Worm (Caenorhabditis elegans) whole organism, L3 larva: Measurements from ENCODE around the gene C07D8.6.
A peak's percentile ranks its signal among the peaks of the same experiment; 100 is the strongest.

ENCODE experiments used
- R02D3.7 ChIP-seq: fragments of 150-350 bp; optimal IDR thresholded peaks from 2 replicates; lab custom pipeline; 2014; ENCODE audit warnings: missing biosample characterization, missing genetic modification characterization
- ZK546.5 ChIP-seq: sonication (generic microtip); optimal IDR thresholded peaks from 2 replicates; lab custom pipeline; 2017; ENCODE audit warnings: missing biosample characterization, missing genetic modification characterization
- aly-2 ChIP-seq: fragments of 150-350 bp; optimal IDR thresholded peaks from 2 replicates; lab custom pipeline; 2014; ENCODE audit warnings: missing biosample characterization, missing genetic modification characterization
- ama-1 ChIP-seq: fragments of 150-350 bp; optimal IDR thresholded peaks from 2 replicates; lab custom pipeline; 2018
- ceh-16 ChIP-seq: sonication (generic microtip); optimal IDR thresholded peaks from 2 replicates; lab custom pipeline; 2017; ENCODE audit warnings: missing biosample characterization, missing genetic modification characterization
- ceh-28 ChIP-seq: fragments of 150-350 bp; optimal IDR thresholded peaks from 2 replicates; lab custom pipeline; 2014; ENCODE audit warnings: missing biosample characterization, missing genetic modification reagents, missing genetic modification characterization
- ceh-82 ChIP-seq: fragments of 150-350 bp; optimal IDR thresholded peaks from 2 replicates; lab custom pipeline; 2014; ENCODE audit warnings: missing biosample characterization, missing genetic modification characterization
- ceh-9 ChIP-seq: sonication (generic microtip); optimal IDR thresholded peaks from 2 replicates; lab custom pipeline; 2018; ENCODE audit warnings: missing biosample characterization, missing genetic modification characterization
- daf-12 ChIP-seq: fragments of 150-350 bp; optimal IDR thresholded peaks from 2 replicates; lab custom pipeline; 2014; ENCODE audit warnings: missing biosample characterization, missing genetic modification reagents, missing genetic modification characterization
- egl-27 ChIP-seq: sonication (generic microtip); optimal IDR thresholded peaks from 4 replicates; lab custom pipeline; 2017; ENCODE audit warnings: missing biosample characterization, missing genetic modification reagents, missing genetic modification characterization
- egl-5 ChIP-seq: fragments of 150-350 bp; optimal IDR thresholded peaks from 2 replicates; lab custom pipeline; 2017; ENCODE audit warnings: missing biosample characterization, missing genetic modification reagents, missing genetic modification characterization, inconsistent platforms
- elt-1 ChIP-seq: fragments of 150-350 bp; optimal IDR thresholded peaks from 2 replicates; lab custom pipeline; 2014; ENCODE audit warnings: missing biosample characterization, missing genetic modification characterization
- elt-2 ChIP-seq: sonication (generic microtip); optimal IDR thresholded peaks from 2 replicates; lab custom pipeline; 2016; ENCODE audit warnings: missing genetic modification reagents, mild to moderate bottlenecking, missing genetic modification characterization, missing compliant biosample characterization
- elt-3 ChIP-seq, 3 experiments: fragments of 150-350 bp in 1 of 3; sonication (generic microtip) in 2 of 3; optimal IDR thresholded peaks; 2 replicates in 2 of 3; 4 replicates in 1 of 3; lab custom pipeline; 2014 to 2017; ENCODE audit warnings: missing biosample characterization in 3 of 3, missing genetic modification characterization in 3 of 3
- eor-1 ChIP-seq, 2 experiments: fragments of 150-350 bp; optimal IDR thresholded peaks; 2 replicates each; lab custom pipeline; 2014 to 2018; ENCODE audit warnings: missing biosample characterization in 2 of 2, missing genetic modification characterization in 2 of 2
- fkh-10 ChIP-seq: sonication (generic microtip); optimal IDR thresholded peaks from 2 replicates; lab custom pipeline; 2017; ENCODE audit warnings: missing biosample characterization, missing genetic modification reagents, missing genetic modification characterization
- fkh-2 ChIP-seq: fragments of 150-350 bp; optimal IDR thresholded peaks from 2 replicates; lab custom pipeline; 2014; ENCODE audit warnings: missing biosample characterization, missing genetic modification reagents, missing genetic modification characterization
- fos-1 ChIP-seq: fragments of 150-350 bp; optimal IDR thresholded peaks from 2 replicates; lab custom pipeline; 2014; ENCODE audit warnings: missing biosample characterization, missing genetic modification characterization
- hmg-11 ChIP-seq: sonication (generic microtip); optimal IDR thresholded peaks from 2 replicates; lab custom pipeline; 2016; ENCODE audit warnings: missing genetic modification characterization, missing compliant biosample characterization
- jun-1 ChIP-seq: fragments of 150-350 bp; optimal IDR thresholded peaks from 2 replicates; lab custom pipeline; 2014; ENCODE audit warnings: missing biosample characterization, missing genetic modification reagents, missing genetic modification characterization
- lin-15B ChIP-seq: fragments of 150-350 bp; optimal IDR thresholded peaks from 2 replicates; lab custom pipeline; 2014; ENCODE audit warnings: missing biosample characterization, missing genetic modification characterization
- lin-39 ChIP-seq: fragments of 150-350 bp; optimal IDR thresholded peaks from 2 replicates; lab custom pipeline; 2018; ENCODE audit warnings: missing biosample characterization, missing genetic modification reagents, missing genetic modification characterization
- lsy-12 ChIP-seq: sonication (generic microtip); optimal IDR thresholded peaks from 2 replicates; lab custom pipeline; 2016; ENCODE audit warnings: mild to moderate bottlenecking, missing genetic modification characterization, missing compliant biosample characterization
- mdl-1 ChIP-seq: fragments of 150-350 bp; optimal IDR thresholded peaks from 2 replicates; lab custom pipeline; 2014; ENCODE audit warnings: missing biosample characterization, missing genetic modification characterization
- mml-1 ChIP-seq: fragments of 150-350 bp; sonication (generic microtip); optimal IDR thresholded peaks from 3 replicates; lab custom pipeline; 2014; ENCODE audit warnings: missing biosample characterization, missing genetic modification characterization
- nfya-1 ChIP-seq: sonication (generic microtip); optimal IDR thresholded peaks from 2 replicates; lab custom pipeline; 2017; ENCODE audit warnings: missing genetic modification characterization, mild to moderate bottlenecking, missing compliant biosample characterization, antibody characterized with exemption, moderate library complexity; ENCODE audit not compliant: insufficient read depth
- nhr-11 ChIP-seq: fragments of 150-350 bp; optimal IDR thresholded peaks from 2 replicates; lab custom pipeline; 2014; ENCODE audit warnings: missing biosample characterization, missing genetic modification characterization
- nhr-12 ChIP-seq: fragments of 150-350 bp; optimal IDR thresholded peaks from 2 replicates; lab custom pipeline; 2014; ENCODE audit warnings: missing biosample characterization, missing genetic modification characterization
- nhr-23 ChIP-seq: fragments of 150-350 bp; optimal IDR thresholded peaks from 2 replicates; lab custom pipeline; 2014; ENCODE audit warnings: missing biosample characterization, missing genetic modification reagents, missing genetic modification characterization
- nhr-237 ChIP-seq: fragments of 150-350 bp; optimal IDR thresholded peaks from 2 replicates; lab custom pipeline; 2014; ENCODE audit warnings: missing biosample characterization, missing genetic modification characterization
- nhr-25 ChIP-seq: sonication (generic microtip); optimal IDR thresholded peaks from 2 replicates; lab custom pipeline; 2017; ENCODE audit warnings: missing biosample characterization, missing genetic modification characterization
- nhr-28 ChIP-seq: fragments of 150-350 bp; optimal IDR thresholded peaks from 2 replicates; lab custom pipeline; 2014; ENCODE audit warnings: missing biosample characterization, missing genetic modification characterization
- nhr-43 ChIP-seq: sonication (generic microtip); optimal IDR thresholded peaks from 2 replicates; lab custom pipeline; 2016; ENCODE audit warnings: mild to moderate bottlenecking, missing genetic modification characterization, missing compliant biosample characterization; ENCODE audit not compliant: poor library complexity, severe bottlenecking
- nhr-67 ChIP-seq: fragments of 150-350 bp; optimal IDR thresholded peaks from 2 replicates; lab custom pipeline; 2014; ENCODE audit warnings: missing biosample characterization, missing genetic modification characterization
- nhr-76 ChIP-seq: fragments of 150-350 bp; sonication (generic microtip); optimal IDR thresholded peaks from 5 replicates; lab custom pipeline; 2014; ENCODE audit warnings: missing biosample characterization, missing genetic modification characterization
- nhr-77 ChIP-seq: fragments of 150-350 bp; optimal IDR thresholded peaks from 2 replicates; lab custom pipeline; 2014; ENCODE audit warnings: missing biosample characterization, missing genetic modification characterization
- pha-4 ChIP-seq: fragments of 150-350 bp; optimal IDR thresholded peaks from 2 replicates; lab custom pipeline; 2014; ENCODE audit warnings: missing biosample characterization, missing genetic modification reagents, missing genetic modification characterization
- pqm-1 ChIP-seq: fragments of 150-350 bp; optimal IDR thresholded peaks from 2 replicates; lab custom pipeline; 2017; ENCODE audit warnings: missing biosample characterization, missing genetic modification characterization, inconsistent platforms
- sea-2 ChIP-seq: fragments of 150-350 bp; sonication (generic microtip); optimal IDR thresholded peaks from 4 replicates; lab custom pipeline; 2014; ENCODE audit warnings: missing biosample characterization, missing genetic modification reagents, missing genetic modification characterization
- skn-1 ChIP-seq: fragments of 150-350 bp; optimal IDR thresholded peaks from 2 replicates; lab custom pipeline; 2014; ENCODE audit warnings: missing biosample characterization, missing genetic modification characterization
- snpc-4 ChIP-seq: fragments of 150-350 bp; optimal IDR thresholded peaks from 2 replicates; lab custom pipeline; 2014; ENCODE audit warnings: missing biosample characterization, missing genetic modification characterization
- tbx-2 ChIP-seq: sonication (generic microtip); optimal IDR thresholded peaks from 2 replicates; lab custom pipeline; 2016; ENCODE audit warnings: mild to moderate bottlenecking, missing genetic modification characterization, missing compliant biosample characterization
- unc-39 ChIP-seq: sonication (generic microtip); optimal IDR thresholded peaks from 4 replicates; lab custom pipeline; 2017; ENCODE audit warnings: missing biosample characterization, missing genetic modification characterization
- unc-62 ChIP-seq: fragments of 150-350 bp; sonication (generic microtip); optimal IDR thresholded peaks from 4 replicates; lab custom pipeline; 2014; ENCODE audit warnings: missing biosample characterization, missing genetic modification reagents, missing genetic modification characterization
- zag-1 ChIP-seq: fragments of 150-350 bp; optimal IDR thresholded peaks from 2 replicates; lab custom pipeline; 2014; ENCODE audit warnings: missing biosample characterization, missing genetic modification characterization
- ztf-11 ChIP-seq: fragments of 150-350 bp; optimal IDR thresholded peaks from 2 replicates; lab custom pipeline; 2014; ENCODE audit warnings: missing biosample characterization, missing genetic modification characterization
- ztf-4 ChIP-seq: fragments of 150-350 bp; optimal IDR thresholded peaks from 2 replicates; lab custom pipeline; 2014; ENCODE audit warnings: missing biosample characterization, missing genetic modification characterization

The C07D8.6 gene

DNA sequence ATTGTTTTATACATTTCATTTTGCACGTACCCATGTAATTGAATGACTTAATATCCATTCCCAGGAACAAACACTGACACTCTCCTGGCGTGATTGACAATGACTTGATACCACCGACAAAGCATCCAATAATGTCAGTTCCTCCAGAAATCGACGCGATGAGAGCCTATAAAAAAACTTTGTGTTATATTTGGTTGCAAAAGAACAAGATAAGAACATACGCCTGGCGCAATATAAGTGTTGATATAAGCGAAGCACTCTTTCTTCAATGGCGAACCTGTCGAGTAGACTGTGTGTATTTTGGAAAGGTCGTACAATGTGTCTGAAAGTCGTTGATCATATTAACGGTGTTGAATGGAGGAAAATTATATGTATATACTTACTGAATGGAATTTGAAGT lies 38.2 kb upstream of the C07D8.6 start:
- TF ChIP-seq pqm-1 (tag; lab: Kevin White, UChicago) (peak; percentile 36), ztf-11 (no peak), elt-2 (peak; percentile 62), ceh-9 (tag; lab: Kevin White, UChicago) (no peak)

DNA sequence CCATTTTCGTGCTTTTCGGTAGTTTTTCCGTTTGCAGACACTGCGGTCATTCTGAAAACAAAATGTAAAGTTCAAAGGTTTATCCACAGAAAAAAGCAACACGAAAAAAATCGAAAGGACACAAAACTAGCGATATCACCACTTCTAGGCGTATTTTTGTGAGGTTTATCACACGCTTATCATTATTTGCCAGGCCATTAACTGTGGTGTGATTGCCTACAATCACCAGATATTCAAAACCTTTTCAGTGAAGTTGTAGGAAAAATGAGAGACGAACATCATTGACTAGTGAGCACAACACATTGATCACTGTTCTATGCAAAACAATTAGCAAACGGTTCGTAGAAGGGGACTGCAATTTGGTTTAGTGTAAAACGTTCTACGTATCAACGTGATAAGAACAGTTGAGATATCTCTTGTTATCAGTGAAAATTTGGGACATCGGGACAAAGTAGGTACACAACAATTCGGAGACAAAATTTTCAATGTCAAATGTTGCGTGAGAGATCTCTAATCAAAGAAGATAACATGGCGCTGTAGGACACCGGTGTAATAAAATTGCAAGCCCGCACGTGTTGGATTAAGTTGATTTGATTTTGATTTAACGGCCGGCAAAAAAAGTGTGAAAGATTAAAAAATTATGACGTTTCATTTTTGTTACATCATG lies 35.7 kb upstream of the C07D8.6 start, which contains the start of gene sur-5:
Gene sur-5 (minus strand): TSS at position 51 of the 667 bp plus-strand sequence.
- TF ChIP-seq elt-2, result peak; percentile 97
- no peak for TF ChIP-seq nhr-11 (tag; lab: Kevin White, UChicago)
- TF ChIP-seq nhr-25 (tag; lab: Kevin White, UChicago), result peak; percentile 17
- no peak for TF ChIP-seq ceh-28
- TF ChIP-seq elt-3 (tag; optimal IDR thresholded peaks at IDR 0.05; lab: Kevin White, UChicago), result peak in 2 of 3 experiments; percentile 88 to 90
- peak; percentile 64 for TF ChIP-seq pqm-1 (tag; lab: Kevin White, UChicago)
- TF ChIP-seq nhr-77, result no peak
- TF ChIP-seq nhr-23, result peak; percentile 54
- no peak for TF ChIP-seq pha-4 (tag; lab: Kevin White, UChicago)

DNA sequence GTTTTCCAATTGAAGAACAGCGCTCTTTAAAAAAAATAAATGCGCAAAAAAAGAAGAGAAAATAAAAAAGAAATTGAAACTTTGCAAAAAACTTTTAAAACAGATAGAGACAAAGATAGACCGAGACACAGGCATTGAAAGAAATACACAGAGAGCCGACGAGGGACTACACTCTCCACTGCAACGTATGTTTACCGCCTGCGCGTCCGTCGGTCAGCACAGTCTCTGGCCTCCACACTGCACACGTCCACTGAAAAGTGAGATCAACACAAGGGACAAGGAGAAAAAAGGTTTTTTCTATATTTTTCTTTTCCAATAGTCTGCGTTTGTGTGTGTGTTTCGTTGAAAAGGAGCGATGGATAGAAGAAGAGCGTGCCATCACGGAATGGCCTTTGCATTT lies 34.9 kb upstream of the C07D8.6 start:
- peak; percentile 30 for TF ChIP-seq egl-27 (tag; lab: Kevin White, UChicago)
- no peak for TF ChIP-seq ceh-82 (tag; lab: Kevin White, UChicago)
- no peak for TF ChIP-seq aly-2 (tag; lab: Kevin White, UChicago)
- peak; percentile 35 for TF ChIP-seq lin-15B (tag; lab: Kevin White, UChicago)
- TF ChIP-seq unc-39 (tag; lab: Kevin White, UChicago), result no peak
- TF ChIP-seq fkh-2 (tag; lab: Kevin White, UChicago), result no peak
- TF ChIP-seq ceh-9 (tag; lab: Kevin White, UChicago), result no peak
- TF ChIP-seq elt-3 (tag; optimal IDR thresholded peaks at IDR 0.05; lab: Kevin White, UChicago), result no peak
- no peak for TF ChIP-seq snpc-4
- TF ChIP-seq ZK546.5 (tag; lab: Kevin White, UChicago), result no peak
- TF ChIP-seq elt-1 (tag; lab: Kevin White, UChicago), result no peak
- no peak for TF ChIP-seq egl-5 (tag; lab: Kevin White, UChicago)
- TF ChIP-seq skn-1 (tag; lab: Kevin White, UChicago), result no peak
- no peak for TF ChIP-seq nhr-12 (tag; lab: Kevin White, UChicago)
- no peak for TF ChIP-seq nhr-77
- TF ChIP-seq sea-2 (GFP tag; lab: Kevin White, UChicago), result no peak
- no peak for TF ChIP-seq tbx-2 (tag; lab: Kevin White, UChicago)
- peak; percentile 66 for TF ChIP-seq hmg-11 (tag; lab: Kevin White, UChicago)
- TF ChIP-seq elt-2, result no peak
- TF ChIP-seq R02D3.7, result peak; percentile 1
- TF ChIP-seq lsy-12, result no peak
- TF ChIP-seq ama-1 (lab: Kevin White, UChicago), result no peak
- no peak for TF ChIP-seq ztf-11
- no peak for TF ChIP-seq ceh-16 (tag; lab: Kevin White, UChicago)
- no peak for TF ChIP-seq fkh-10
- no peak for TF ChIP-seq nhr-23
- TF ChIP-seq unc-62 (GFP tag; lab: Kevin White, UChicago), result no peak
- no peak for TF ChIP-seq jun-1 (tag; lab: Kevin White, UChicago)
- TF ChIP-seq nhr-28 (tag; lab: Kevin White, UChicago), result no peak
- no peak for TF ChIP-seq nhr-237 (tag; lab: Kevin White, UChicago)
- TF ChIP-seq mml-1 (tag; lab: Kevin White, UChicago), result no peak
- no peak for TF ChIP-seq lin-39 (tag; lab: Kevin White, UChicago)
- peak; percentile 74 for TF ChIP-seq pha-4 (tag; lab: Kevin White, UChicago)
- no peak for TF ChIP-seq daf-12
- peak; percentile 12 for TF ChIP-seq mdl-1 (tag; lab: Kevin White, UChicago)
- TF ChIP-seq pqm-1 (tag; lab: Kevin White, UChicago), result no peak
- TF ChIP-seq ztf-4 (tag; lab: Kevin White, UChicago), result no peak
- TF ChIP-seq eor-1 (tag; optimal IDR thresholded peaks at IDR 0.05; lab: Kevin White, UChicago), result no peak
- no peak for TF ChIP-seq zag-1 (tag; lab: Kevin White, UChicago)
- TF ChIP-seq nfya-1, result peak; percentile 72
- no peak for TF ChIP-seq nhr-11 (tag; lab: Kevin White, UChicago)
- peak; percentile 48 for TF ChIP-seq ceh-28
- TF ChIP-seq nhr-76 (tag; lab: Kevin White, UChicago), result no peak
- TF ChIP-seq nhr-25 (tag; lab: Kevin White, UChicago), result no peak
- no peak for TF ChIP-seq nhr-43
- no peak for TF ChIP-seq nhr-67 (tag; lab: Kevin White, UChicago)
- TF ChIP-seq fos-1 (tag; lab: Kevin White, UChicago), result no peak
